Fruit fly (Drosophila melanogaster) whole organism, embryonic: ENCODE results near the gene CG14423.

ENCODE experiments used
- CG10654 ChIP-seq: fragments of 200-800 bp; sonication (Bioruptor generic); optimal IDR thresholded peaks from 2 replicates; lab custom pipeline; 2016; ENCODE audit warnings: missing biosample characterization, missing genetic modification characterization
- CG12219 ChIP-seq: fragments of 200-800 bp; sonication (Bioruptor generic); optimal IDR thresholded peaks from 3 replicates; lab custom pipeline; 2018; ENCODE audit warnings: missing biosample characterization, mild to moderate bottlenecking, missing genetic modification characterization
- E2f2 ChIP-seq: fragments of 200-800 bp; sonication (Bioruptor generic); IDR thresholded peaks from 2 replicates; pipeline ENCODE4 v1.3.6; 2022; ENCODE audit warnings: missing biosample characterization, missing genetic modification characterization
- gsb ChIP-seq: fragments of 200-800 bp; sonication (Bioruptor generic); IDR thresholded peaks from 2 replicates; pipeline ENCODE4 v1.3.6; 2022; ENCODE audit warnings: missing biosample characterization, missing genetic modification characterization
- pfk ChIP-seq: fragments of 200-800 bp; sonication (Bioruptor generic); optimal IDR thresholded peaks from 2 replicates; lab custom pipeline; 2018; ENCODE audit warnings: missing biosample characterization, mild to moderate bottlenecking, missing genetic modification characterization, moderate library complexity
- pnt ChIP-seq: fragments of 200-800 bp; sonication (Bioruptor generic); optimal IDR thresholded peaks from 3 replicates; lab custom pipeline; 2016; ENCODE audit warnings: missing biosample characterization, missing genetic modification characterization

DNA sequence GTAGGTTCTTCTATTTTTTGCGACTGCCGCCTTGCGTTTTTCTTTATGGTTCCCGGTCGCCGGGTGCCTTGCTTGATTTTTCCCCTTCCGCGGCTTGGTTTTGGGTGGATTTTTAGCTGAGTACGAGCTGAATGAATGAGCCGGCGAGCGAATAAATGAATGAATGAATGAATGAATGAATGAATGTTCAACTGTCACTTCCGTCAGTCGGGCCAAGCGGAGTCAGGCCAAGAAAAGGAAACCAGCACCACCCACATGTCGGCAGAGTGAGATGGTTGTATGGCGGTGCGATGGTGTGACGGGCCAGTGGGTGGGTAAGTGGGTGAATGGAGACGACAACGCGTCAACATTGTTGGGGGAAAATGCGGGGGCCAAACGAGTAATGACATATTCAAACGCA is 23.8 kb downstream of the CG14423 start:
- no peak for TF ChIP-seq CG12219 (GFP tag; lab: Kevin White, UChicago)
- TF ChIP-seq gsb (GFP tag; lab: Robert Waterston, UW): no peak
- no peak for TF ChIP-seq pfk (GFP tag; lab: Kevin White, UChicago)
- no peak for TF ChIP-seq CG10654 (GFP tag; lab: Kevin White, UChicago)
- no peak for TF ChIP-seq E2f2 (GFP tag; lab: Robert Waterston, UW)
- no peak for TF ChIP-seq pnt (GFP tag; lab: Kevin White, UChicago)
